Worm (Caenorhabditis elegans): ENCODE data around the gene T14B4.9.

The T14B4.9 gene

ce11 chrII:6721581-6721980, 12.0 kb downstream of the T14B4.9 start (continued):
- TF ChIP-seq attf-6 (GFP tag; IDR thresholded peaks at IDR 0.05) (no peak), sea-2 (GFP tag; IDR thresholded peaks at IDR 0.05) (no peak), akir-1 (GFP tag; optimal IDR thresholded peaks at IDR 0.05) (no peak), lin-26 (GFP tag; IDR thresholded peaks at IDR 0.05) (no peak; the same call in 1 of the 2 replicates), ztf-18 (tag; optimal IDR thresholded peaks at IDR 0.05) (peak; percentile 13), ceh-79 (tag; optimal IDR thresholded peaks at IDR 0.05) (peak; percentile 38), nfyb-1 (GFP tag; IDR thresholded peaks at IDR 0.05) (no peak), F57A8.1 (GFP tag; optimal IDR thresholded peaks at IDR 0.05) (no peak), let-607 (tag; optimal IDR thresholded peaks at IDR 0.05) (no peak), F23B12.7 (tag; optimal IDR thresholded peaks at IDR 0.05; ENCODE audit: insufficient read depth) (peak; percentile 75), hsf-1 (GFP tag; IDR thresholded peaks at IDR 0.05) (no peak), egl-44 (GFP tag; IDR thresholded peaks at IDR 0.05) (no peak), mcd-1 (GFP tag; IDR thresholded peaks at IDR 0.05) (peak; percentile 51; the same call in 1 of the 2 replicates)

- TF ChIP-seq ztf-22 (GFP tag; optimal IDR thresholded peaks at IDR 0.05) (no peak), lir-1 (GFP tag; conservative IDR thresholded peaks at IDR 0.05) (no peak), let-526 (GFP tag; IDR thresholded peaks at IDR 0.05) (no peak), B0261.1 (tag; optimal IDR thresholded peaks at IDR 0.05) (no peak)
These were observed 15.4 kb downstream of the T14B4.9 start, which contains the start of gene tsp-10 for ce11 chrII:6718221-6718620. Gene tsp-10, plus strand, starts transcription at chrII:6718586.

ce11 chrII:6716638-6717037, 17.0 kb downstream of the T14B4.9 start, which contains the start of the genes T14B4.5 and T14B4.20:
Gene T14B4.5, plus strand, starts transcription at chrII:6716863.
Gene T14B4.20, plus strand, starts transcription at chrII:6716901.
- TF ChIP-seq him-1 (tag; optimal IDR thresholded peaks at IDR 0.05) (no peak), madf-8 (GFP tag; conservative IDR thresholded peaks at IDR 0.05) (no peak), hmg-1.2 (GFP tag; IDR thresholded peaks at IDR 0.05) (peak; percentile 51; the same call in 1 of the 2 replicates), sea-2 (GFP tag; IDR thresholded peaks at IDR 0.05) (no peak)

- TF ChIP-seq let-526 (GFP tag; IDR thresholded peaks at IDR 0.05): no peak
- TF ChIP-seq hlh-26 (GFP tag; conservative IDR thresholded peaks at IDR 0.05): no peak
- TF ChIP-seq ztf-6 (GFP tag; IDR thresholded peaks at IDR 0.05): no peak
- TF ChIP-seq lin-54 (GFP tag; optimal IDR thresholded peaks at IDR 0.05): no peak
- no peak for TF ChIP-seq him-1 (tag; optimal IDR thresholded peaks at IDR 0.05)
- no peak for TF ChIP-seq fkh-3 (tag; optimal IDR thresholded peaks at IDR 0.05)
- no peak for TF ChIP-seq B0261.1 (tag; optimal IDR thresholded peaks at IDR 0.05)
- no peak for TF ChIP-seq mel-28 (tag; optimal IDR thresholded peaks at IDR 0.05; ENCODE audit: borderline replicate concordance)
These were observed 17.8 kb downstream of the T14B4.9 start for ce11 chrII:6715853-6716252.

- TF ChIP-seq B0261.1 (tag; optimal IDR thresholded peaks at IDR 0.05) (no peak), F22D6.2 (tag; optimal IDR thresholded peaks at IDR 0.05) (no peak), pbrm-1 (GFP tag; IDR thresholded peaks at IDR 0.05) (no peak), cebp-1 (GFP tag; IDR thresholded peaks at IDR 0.05) (no peak), cebp-1 (tag; optimal IDR thresholded peaks at IDR 0.05) (no peak), sea-2 (GFP tag; IDR thresholded peaks at IDR 0.05) (no peak), T07F8.4 (tag; optimal IDR thresholded peaks at IDR 0.05) (no peak), ztf-18 (tag; optimal IDR thresholded peaks at IDR 0.05) (no peak), lsy-27 (tag; optimal IDR thresholded peaks at IDR 0.05; ENCODE audit: borderline replicate concordance, insufficient read depth) (no peak), F39B2.1 (GFP tag; IDR thresholded peaks at IDR 0.05) (no peak), egl-18 (GFP tag; IDR thresholded peaks at IDR 0.05) (no peak), madf-6 (GFP tag; IDR thresholded peaks at IDR 0.05) (no peak), ZK185.1 (tag; optimal IDR thresholded peaks at IDR 0.05; ENCODE audit: poor library complexity, severe bottlenecking) (no peak), efl-1 (GFP tag; optimal IDR thresholded peaks at IDR 0.05) (no peak), mes-4 (tag; optimal IDR thresholded peaks at IDR 0.05) (no peak)
These were observed 19.7 kb downstream of the T14B4.9 start, which contains the start of gene dpy-2 for ce11 chrII:6713832-6714342. Gene dpy-2, plus strand, starts transcription at chrII:6714292.

Measured in whole organism, young adult.